Fruit fly (Drosophila melanogaster) whole organism, embryonic: ENCODE results near the gene CG10560.

ENCODE experiments used
- C15 ChIP-seq: fragments of 200-800 bp; sonication (Bioruptor generic); IDR thresholded peaks from 3 replicates; pipeline ENCODE4 v1.3.6; 2022; ENCODE audit warnings: missing biosample characterization, missing genetic modification characterization
- CG10366 ChIP-seq: fragments of 200-800 bp; sonication (Bioruptor generic); IDR thresholded peaks from 2 replicates; pipeline ENCODE4 v1.3.6; 2022; ENCODE audit warnings: missing biosample characterization, missing genetic modification characterization
- CG10565 ChIP-seq: fragments of 200-800 bp; sonication (Bioruptor generic); optimal IDR thresholded peaks from 3 replicates; lab custom pipeline; 2016; ENCODE audit warnings: missing biosample characterization, mild to moderate bottlenecking, missing genetic modification characterization
- CG11560 ChIP-seq: fragments of 200-800 bp; sonication (Bioruptor generic); IDR thresholded peaks from 3 replicates; pipeline ENCODE4 v1.3.6; 2022; ENCODE audit warnings: missing biosample characterization, missing genetic modification characterization
- CG12071 ChIP-seq: fragments of 200-800 bp; sonication (Bioruptor generic); optimal IDR thresholded peaks from 3 replicates; lab custom pipeline; 2018; ENCODE audit warnings: missing biosample characterization, mild to moderate bottlenecking, missing genetic modification characterization
- CG12299 ChIP-seq: fragments of 200-800 bp; sonication (Bioruptor generic); optimal IDR thresholded peaks from 2 replicates; lab custom pipeline; 2018; ENCODE audit warnings: missing biosample characterization, mild to moderate bottlenecking, missing genetic modification characterization
- CG12942 ChIP-seq: fragments of 200-800 bp; sonication (Bioruptor generic); optimal IDR thresholded peaks from 3 replicates; lab custom pipeline; 2016; ENCODE audit warnings: missing biosample characterization, missing genetic modification characterization
- CG13287 ChIP-seq: fragments of 200-800 bp; sonication (Bioruptor generic); IDR thresholded peaks from 2 replicates; pipeline ENCODE4 v1.3.6; 2022; ENCODE audit warnings: missing biosample characterization, missing genetic modification characterization; ENCODE audit not compliant: partially characterized antibody
- CG15601 ChIP-seq: fragments of 200-800 bp; sonication (Bioruptor generic); optimal IDR thresholded peaks from 3 replicates; lab custom pipeline; 2019; ENCODE audit warnings: missing biosample characterization, mild to moderate bottlenecking, missing genetic modification characterization, moderate library complexity
- CG17568 ChIP-seq: fragments of 200-800 bp; sonication (Bioruptor generic); optimal IDR thresholded peaks from 2 replicates; lab custom pipeline; 2018; ENCODE audit warnings: missing biosample characterization, mild to moderate bottlenecking, missing genetic modification characterization, moderate library complexity
- CG17829 ChIP-seq: fragments of 200-800 bp; optimal IDR thresholded peaks from 2 replicates; lab custom pipeline; 2019; ENCODE audit warnings: missing biosample characterization, mild to moderate bottlenecking, missing genetic modification characterization, moderate library complexity
- CG32532 ChIP-seq: fragments of 200-800 bp; sonication (Bioruptor generic); IDR thresholded peaks from 2 replicates; pipeline ENCODE4 v1.3.6; 2022; ENCODE audit warnings: missing biosample characterization, missing genetic modification characterization
- CG34224 ChIP-seq: fragments of 200-800 bp; sonication (Bioruptor generic); IDR thresholded peaks from 3 replicates; pipeline ENCODE4 v1.3.6; 2022; ENCODE audit warnings: missing biosample characterization, missing genetic modification characterization; ENCODE audit not compliant: partially characterized antibody
- CG4282 ChIP-seq: fragments of 200-800 bp; sonication (Bioruptor generic); optimal IDR thresholded peaks from 2 replicates; lab custom pipeline; 2016; ENCODE audit warnings: missing biosample characterization, missing genetic modification characterization
- CG6854 ChIP-seq: fragments of 200-800 bp; sonication (Bioruptor generic); optimal IDR thresholded peaks from 3 replicates; lab custom pipeline; 2017; ENCODE audit warnings: missing biosample characterization, mild to moderate bottlenecking, missing genetic modification characterization
- CG7963 ChIP-seq: fragments of 200-800 bp; sonication (Bioruptor generic); IDR thresholded peaks from 3 replicates; pipeline ENCODE4 v1.3.6; 2022; ENCODE audit warnings: missing biosample characterization, missing genetic modification characterization; ENCODE audit not compliant: partially characterized antibody
- CG8290 ChIP-seq, 3 experiments: fragments of 200-800 bp; sonication (Bioruptor generic); optimal IDR thresholded peaks; 2 replicates each; lab custom pipeline; 2016 to 2019; ENCODE audit warnings: missing biosample characterization in 3 of 3, missing genetic modification characterization in 3 of 3, mild to moderate bottlenecking in 2 of 3, moderate library complexity in 1 of 3
- CG8944 ChIP-seq: fragments of 200-800 bp; sonication (Bioruptor generic); optimal IDR thresholded peaks from 3 replicates; lab custom pipeline; 2016; ENCODE audit warnings: missing biosample characterization, missing genetic modification characterization
- D19A ChIP-seq: fragments of 200-800 bp; optimal IDR thresholded peaks from 3 replicates; lab custom pipeline; 2019; ENCODE audit warnings: missing biosample characterization, mild to moderate bottlenecking, missing genetic modification characterization, moderate library complexity
- Elba2 ChIP-seq: fragments of 200-800 bp; sonication (Bioruptor generic); optimal IDR thresholded peaks from 3 replicates; lab custom pipeline; 2016; ENCODE audit warnings: missing biosample characterization, missing genetic modification characterization
- HmgZ ChIP-seq: fragments of 200-800 bp; sonication (Bioruptor generic); optimal IDR thresholded peaks from 2 replicates; lab custom pipeline; 2018; ENCODE audit warnings: missing biosample characterization, mild to moderate bottlenecking, missing genetic modification characterization
- Hr51 ChIP-seq, 2 experiments: fragments of 200-800 bp; sonication (Bioruptor generic); optimal IDR thresholded peaks; 2 replicates in 1 of 2; 3 replicates in 1 of 2; lab custom pipeline; 2016 to 2018; ENCODE audit warnings: missing biosample characterization in 2 of 2, missing genetic modification characterization in 2 of 2, mild to moderate bottlenecking in 1 of 2, moderate library complexity in 1 of 2
- Lim3 ChIP-seq: fragments of 200-800 bp; sonication (Bioruptor generic); IDR thresholded peaks from 2 replicates; pipeline ENCODE4 v1.3.6; 2022; ENCODE audit warnings: missing biosample characterization, missing genetic modification characterization
- Meics ChIP-seq: fragments of 200-800 bp; sonication (Bioruptor generic); optimal IDR thresholded peaks from 2 replicates; lab custom pipeline; 2017; ENCODE audit warnings: missing biosample characterization, mild to moderate bottlenecking, missing genetic modification characterization
- Nf-YA ChIP-seq: fragments of 200-800 bp; sonication (Bioruptor generic); IDR thresholded peaks from 2 replicates; pipeline ENCODE4 v1.3.6; 2022; ENCODE audit warnings: missing biosample characterization, missing genetic modification characterization
- Nf-YC ChIP-seq: fragments of 200-800 bp; optimal IDR thresholded peaks from 3 replicates; lab custom pipeline; 2019; ENCODE audit warnings: missing biosample characterization, mild to moderate bottlenecking, missing genetic modification characterization, moderate library complexity
- Vsx1 ChIP-seq: fragments of 200-800 bp; sonication (Bioruptor generic); optimal IDR thresholded peaks from 2 replicates; lab custom pipeline; 2017; ENCODE audit warnings: missing biosample characterization, mild to moderate bottlenecking, missing genetic modification characterization, missing genetic modification reagents
- ab ChIP-seq: fragments of 200-800 bp; sonication (Bioruptor generic); optimal IDR thresholded peaks from 2 replicates; lab custom pipeline; 2016; ENCODE audit warnings: missing biosample characterization, missing genetic modification characterization
- amos ChIP-seq: fragments of 200-800 bp; sonication (Bioruptor generic); IDR thresholded peaks from 2 replicates; pipeline ENCODE4 v1.3.6; 2022; ENCODE audit warnings: missing biosample characterization, missing genetic modification characterization; ENCODE audit not compliant: partially characterized antibody
- chinmo ChIP-seq: fragments of 200-800 bp; sonication (Bioruptor generic); IDR thresholded peaks from 4 replicates; pipeline ENCODE4 v1.3.6; 2022; ENCODE audit warnings: missing biosample characterization, missing genetic modification characterization; ENCODE audit not compliant: partially characterized antibody
- ci ChIP-seq: fragments of 200-800 bp; sonication (Bioruptor generic); IDR thresholded peaks from 3 replicates; pipeline ENCODE4 v1.3.6; 2022; ENCODE audit warnings: missing biosample characterization, missing genetic modification characterization
- croc ChIP-seq: fragments of 200-800 bp; sonication (Bioruptor generic); conservative IDR thresholded peaks from 3 replicates; pipeline ENCODE4 v1.3.6; 2022; ENCODE audit warnings: missing biosample characterization, missing genetic modification characterization
- crp ChIP-seq, 2 experiments: fragments of 200-800 bp; sonication (Bioruptor generic); optimal IDR thresholded peaks; 2 replicates in 1 of 2; 3 replicates in 1 of 2; lab custom pipeline; 2017; ENCODE audit warnings: missing biosample characterization in 2 of 2, missing genetic modification characterization in 2 of 2, mild to moderate bottlenecking in 1 of 2, moderate library complexity in 1 of 2
- cwo ChIP-seq: fragments of 200-800 bp; sonication (Bioruptor generic); optimal IDR thresholded peaks from 3 replicates; lab custom pipeline; 2017; ENCODE audit warnings: missing biosample characterization, missing genetic modification characterization, mild to moderate bottlenecking, moderate library complexity, missing genetic modification reagents
- disco-r ChIP-seq: fragments of 200-800 bp; sonication (Bioruptor generic); optimal IDR thresholded peaks from 2 replicates; lab custom pipeline; 2016; ENCODE audit warnings: missing biosample characterization, missing genetic modification characterization
- esg ChIP-seq: fragments of 200-800 bp; sonication (Bioruptor generic); conservative IDR thresholded peaks from 2 replicates; pipeline ENCODE4 v1.3.6; 2022; ENCODE audit warnings: missing biosample characterization, missing genetic modification characterization
- eve ChIP-seq, 2 experiments: fragments of >200 bp; optimal IDR thresholded peaks; 2 replicates each; lab custom pipeline; 2017; ENCODE audit warnings: missing biosample characterization in 2 of 2, missing genetic modification characterization in 2 of 2
- exex ChIP-seq: fragments of 200-800 bp; sonication (Bioruptor generic); optimal IDR thresholded peaks from 4 replicates; lab custom pipeline; 2018; ENCODE audit warnings: missing biosample characterization, mild to moderate bottlenecking, missing genetic modification characterization, moderate library complexity
- fd64A ChIP-seq: fragments of 200-800 bp; sonication (Bioruptor generic); optimal IDR thresholded peaks from 3 replicates; lab custom pipeline; 2018; ENCODE audit warnings: missing biosample characterization, mild to moderate bottlenecking, missing genetic modification characterization
- grau ChIP-seq: fragments of 200-800 bp; optimal IDR thresholded peaks from 3 replicates; lab custom pipeline; 2019; ENCODE audit warnings: missing biosample characterization, mild to moderate bottlenecking, missing genetic modification characterization, moderate library complexity
- jumu ChIP-seq: fragments of 200-800 bp; sonication (Bioruptor generic); optimal IDR thresholded peaks from 3 replicates; lab custom pipeline; 2016; ENCODE audit warnings: missing biosample characterization, missing genetic modification characterization
- lab ChIP-seq: fragments of 200-800 bp; sonication (Bioruptor generic); optimal IDR thresholded peaks from 3 replicates; lab custom pipeline; 2017; ENCODE audit warnings: missing biosample characterization, missing genetic modification characterization, mild to moderate bottlenecking, moderate library complexity, missing genetic modification reagents
- pfk ChIP-seq: fragments of 200-800 bp; sonication (Bioruptor generic); optimal IDR thresholded peaks from 2 replicates; lab custom pipeline; 2018; ENCODE audit warnings: missing biosample characterization, mild to moderate bottlenecking, missing genetic modification characterization, moderate library complexity
- salm ChIP-seq: fragments of 200-800 bp; sonication (Bioruptor generic); optimal IDR thresholded peaks from 2 replicates; lab custom pipeline; 2018; ENCODE audit warnings: missing biosample characterization, mild to moderate bottlenecking, missing genetic modification characterization
- sqz ChIP-seq: fragments of 200-800 bp; sonication (Bioruptor generic); optimal IDR thresholded peaks from 3 replicates; lab custom pipeline; 2018; ENCODE audit warnings: missing biosample characterization, mild to moderate bottlenecking, missing genetic modification characterization
- sug ChIP-seq: fragments of 200-800 bp; optimal IDR thresholded peaks from 2 replicates; lab custom pipeline; 2019; ENCODE audit warnings: missing biosample characterization, mild to moderate bottlenecking, missing genetic modification characterization, moderate library complexity
- toy ChIP-seq: fragments of 200-800 bp; sonication (Bioruptor generic); IDR thresholded peaks from 2 replicates; pipeline ENCODE4 v1.3.6; 2022; ENCODE audit warnings: missing biosample characterization, missing genetic modification characterization
- unpg ChIP-seq: fragments of 200-800 bp; sonication (Bioruptor generic); optimal IDR thresholded peaks from 3 replicates; lab custom pipeline; 2018; ENCODE audit warnings: missing biosample characterization, mild to moderate bottlenecking, missing genetic modification characterization, moderate library complexity

Gene CG10560

DNA sequence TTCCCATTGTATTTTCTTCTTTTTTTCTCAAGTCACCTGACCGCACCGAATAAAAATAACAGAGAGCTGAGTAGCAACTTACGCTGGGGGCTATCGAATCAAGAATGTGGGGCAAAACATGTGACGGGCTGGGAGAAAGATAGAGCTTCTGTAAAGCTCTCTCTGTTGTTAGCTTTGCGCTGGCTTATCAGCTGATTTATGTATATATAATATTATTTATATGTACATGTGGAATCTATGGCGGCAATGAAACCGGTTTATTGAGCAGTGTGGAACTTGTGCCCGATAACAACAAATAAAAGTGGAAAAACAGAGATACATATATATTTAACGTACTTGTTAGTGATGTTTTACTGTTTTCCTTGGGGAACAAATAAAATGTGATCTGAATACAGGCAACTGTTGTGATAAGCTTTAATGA, 27.0 kb downstream of the CG10560 start, which contains the start of gene CG31098 (continued):
- no peak for TF ChIP-seq CG11560 (tag; lab: Robert Waterston, UW)
- peak; percentile 90 for TF ChIP-seq sug (tag; lab: Kevin White, UChicago)
- TF ChIP-seq Nf-YA (GFP tag; lab: Robert Waterston, UW): no peak
- TF ChIP-seq ab (GFP tag; lab: Kevin White, UChicago): no peak
- TF ChIP-seq CG6854 (GFP tag; lab: Kevin White, UChicago): peak; percentile 41
- TF ChIP-seq D19A (tag; lab: Kevin White, UChicago): no peak
- no peak for TF ChIP-seq CG10565
- TF ChIP-seq CG12942 (GFP tag; lab: Kevin White, UChicago): no peak
- peak; percentile 84 for TF ChIP-seq grau (tag; lab: Kevin White, UChicago)
- TF ChIP-seq CG12071 (GFP tag; lab: Kevin White, UChicago): peak; percentile 52
- no peak for TF ChIP-seq Lim3 (GFP tag; lab: Robert Waterston, UW)
- TF ChIP-seq Hr51 (GFP tag; optimal IDR thresholded peaks at IDR 0.05; lab: Kevin White, UChicago): no peak
- peak; percentile 53 for TF ChIP-seq Meics
- peak; percentile 49 for TF ChIP-seq exex
- no peak for TF ChIP-seq jumu (GFP tag; lab: Kevin White, UChicago)
- peak; percentile 0 for TF ChIP-seq CG15601
- no peak for TF ChIP-seq CG8290 (GFP tag; optimal IDR thresholded peaks at IDR 0.05; lab: Kevin White, UChicago)
- peak in 1 of 2 experiments; percentile 11 for TF ChIP-seq CG8290 (tag; optimal IDR thresholded peaks at IDR 0.05; lab: Kevin White, UChicago)
- TF ChIP-seq disco-r (GFP tag; lab: Kevin White, UChicago): no peak
- TF ChIP-seq CG34224: peak; percentile 49; the same call in 1 of the 3 replicates
- TF ChIP-seq CG32532 (GFP tag; lab: Robert Waterston, UW): peak; percentile 26; the same call in 1 of the 2 replicates
- no peak for TF ChIP-seq toy (GFP tag; lab: Robert Waterston, UW)
- peak; percentile 22; the same call in 1 of the 3 replicates for TF ChIP-seq ci (GFP tag; lab: Robert Waterston, UW)
- TF ChIP-seq fd64A (GFP tag; lab: Kevin White, UChicago): no peak
- TF ChIP-seq unpg (GFP tag; lab: Kevin White, UChicago): peak; percentile 51
- TF ChIP-seq CG8944 (GFP tag; lab: Kevin White, UChicago): no peak
- TF ChIP-seq CG17568 (GFP tag; lab: Kevin White, UChicago): peak; percentile 63
- no peak for TF ChIP-seq sqz
- TF ChIP-seq pfk (GFP tag; lab: Kevin White, UChicago): peak; percentile 47
- no peak for TF ChIP-seq CG10366
- TF ChIP-seq cwo (GFP tag; lab: Kevin White, UChicago): peak; percentile 62
- TF ChIP-seq C15 (GFP tag; lab: Robert Waterston, UW): no peak
- TF ChIP-seq lab: peak; percentile 48
- TF ChIP-seq Vsx1 (GFP tag; lab: Kevin White, UChicago): peak; percentile 35
- peak; percentile 63; the same call in 1 of the 2 replicates for TF ChIP-seq CG13287 (GFP tag; lab: Robert Waterston, UW)
- TF ChIP-seq CG4282 (GFP tag; lab: Kevin White, UChicago): no peak
- TF ChIP-seq CG7963: no peak
- TF ChIP-seq CG12299 (tag; lab: Kevin White, UChicago): peak; percentile 35
- no peak for TF ChIP-seq esg (GFP tag; lab: Robert Waterston, UW)
- no peak; the same call in 1 of the 2 replicates for TF ChIP-seq amos (GFP tag; lab: Robert Waterston, UW)
- peak in 1 of 2 experiments; percentile 71 for TF ChIP-seq crp (GFP tag; optimal IDR thresholded peaks at IDR 0.05; lab: Kevin White, UChicago)
- no peak for TF ChIP-seq CG17829
- peak; percentile 81; the same call in 2 of the 4 replicates for TF ChIP-seq chinmo (GFP tag; lab: Robert Waterston, UW)
- peak; percentile 20 for TF ChIP-seq HmgZ (tag; lab: Kevin White, UChicago)
- TF ChIP-seq croc: no peak
- peak; percentile 48 for TF ChIP-seq salm (tag; lab: Kevin White, UChicago)
- no peak for TF ChIP-seq Elba2 (GFP tag; lab: Kevin White, UChicago)
- peak in 1 of 2 experiments; percentile 18 for TF ChIP-seq eve (GFP tag; optimal IDR thresholded peaks at IDR 0.05; lab: Kevin White, UChicago)
- no peak for TF ChIP-seq Nf-YC (tag; lab: Kevin White, UChicago)
